Worm (Caenorhabditis elegans): Measurements from ENCODE around the gene srd-29.

DNA sequence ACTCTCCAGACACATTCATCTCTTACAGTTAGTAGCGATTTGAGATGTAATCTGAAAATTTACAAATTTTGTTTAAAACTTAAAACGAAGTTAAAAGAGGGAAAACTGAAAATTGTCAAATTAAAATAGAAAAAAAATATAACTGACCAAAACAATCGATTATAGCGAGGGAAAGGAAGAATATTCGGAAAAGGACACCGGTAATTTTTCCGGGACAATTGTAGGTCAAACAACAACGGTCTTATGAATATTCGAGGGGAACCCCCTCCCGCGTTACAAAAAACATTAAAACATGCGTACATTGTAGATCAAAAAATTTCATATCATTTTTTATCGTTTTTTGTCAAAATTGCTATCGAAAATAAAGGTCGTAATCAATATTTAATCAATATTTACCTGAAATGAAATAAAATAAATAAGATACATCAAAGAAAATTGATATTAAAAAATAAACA is 13.5 kb upstream of the srd-29 start, which contains the start of gene C50E3.12:
- TF ChIP-seq med-1 (GFP tag; optimal IDR thresholded peaks at IDR 0.05; ENCODE audit: insufficient read depth) = no peak
- no peak for TF ChIP-seq ztf-23 (GFP tag; IDR thresholded peaks at IDR 0.05)
- TF ChIP-seq cog-1 (tag; optimal IDR thresholded peaks at IDR 0.05) = no peak
- no peak for TF ChIP-seq ref-1 (GFP tag; conservative IDR thresholded peaks at IDR 0.05)
- no peak for TF ChIP-seq T22C8.4 (GFP tag; IDR thresholded peaks at IDR 0.05)
- no peak for TF ChIP-seq flt-1 (GFP tag; IDR thresholded peaks at IDR 0.05)
